Worm (Caenorhabditis elegans) whole organism, young adult: ENCODE measurements around the gene sgk-1.
"Not testable (repeated sequence)": the region's sequence is repeated elsewhere in the genome, so short reads cannot be mapped to it uniquely, and the experiment has no call there.

Experiments used
- B0261.1 ChIP-seq: sonication (generic microtip); optimal IDR thresholded peaks from 2 replicates; lab custom pipeline; 2016; ENCODE audit warnings: mild to moderate bottlenecking, missing genetic modification characterization, moderate library complexity, missing compliant biosample characterization
- B0336.3 ChIP-seq: fragments of 200-800 bp; sonication (Bioruptor generic); IDR thresholded peaks from 2 replicates; pipeline ENCODE4 v1.3.6; 2022; ENCODE audit warnings: missing genetic modification characterization, missing compliant biosample characterization
- C06A6.2 ChIP-seq: fragments of 200-800 bp; sonication (Bioruptor generic); conservative IDR thresholded peaks from 2 replicates; pipeline ENCODE4 v1.3.6; 2022; ENCODE audit warnings: missing genetic modification characterization, missing compliant biosample characterization
- D2030.7 ChIP-seq: fragments of 200-800 bp; sonication (Bioruptor generic); IDR thresholded peaks from 2 replicates; pipeline ENCODE4 v1.3.6; 2022; ENCODE audit warnings: missing genetic modification reagents, missing genetic modification characterization, missing compliant biosample characterization
- F52B5.7 ChIP-seq: sonication (generic microtip); optimal IDR thresholded peaks from 2 replicates; lab custom pipeline; 2016; ENCODE audit warnings: mild to moderate bottlenecking, missing genetic modification characterization, missing compliant biosample characterization
- F55B11.4 ChIP-seq: sonication (generic microtip); optimal IDR thresholded peaks from 2 replicates; lab custom pipeline; 2016; ENCODE audit warnings: missing compliant biosample characterization, missing genetic modification characterization, borderline replicate concordance; ENCODE audit not compliant: insufficient read depth
- F57C9.4 ChIP-seq: sonication (generic microtip); optimal IDR thresholded peaks from 2 replicates; lab custom pipeline; 2017; ENCODE audit warnings: mild to moderate bottlenecking, missing genetic modification characterization, missing compliant biosample characterization
- Y53G8AR.9 ChIP-seq: fragments of 200-800 bp; sonication (Bioruptor generic); conservative IDR thresholded peaks from 2 replicates; pipeline ENCODE4 v1.3.6; 2022; ENCODE audit warnings: missing genetic modification reagents, missing genetic modification characterization, missing compliant biosample characterization
- ama-1 ChIP-seq, 3 experiments: fragments of 150-350 bp in 1 of 3; sonication (generic microtip) in 2 of 3; optimal IDR thresholded peaks; 2 replicates each; lab custom pipeline; 2014 to 2018; ENCODE audit warnings: missing biosample characterization in 2 of 3, missing genetic modification characterization in 2 of 3, missing genetic modification reagents in 2 of 3
- aptf-3 ChIP-seq: fragments of 200-800 bp; sonication (Bioruptor generic); IDR thresholded peaks from 2 replicates; pipeline ENCODE4 v1.3.6; 2022; ENCODE audit warnings: missing genetic modification characterization, missing compliant biosample characterization
- attf-6 ChIP-seq: fragments of 200-800 bp; sonication (Bioruptor generic); IDR thresholded peaks from 2 replicates; pipeline ENCODE4 v1.3.6; 2022; ENCODE audit warnings: missing genetic modification reagents, missing genetic modification characterization, missing compliant biosample characterization
- bed-2 ChIP-seq: fragments of 200-800 bp; sonication (Bioruptor generic); IDR thresholded peaks from 2 replicates; pipeline ENCODE4 v1.3.6; 2022; ENCODE audit warnings: missing genetic modification reagents, missing genetic modification characterization, missing compliant biosample characterization
- cebp-1 ChIP-seq, 2 experiments: fragments of 200-800 bp in 1 of 2; sonication (Bioruptor generic) in 1 of 2; sonication (generic microtip) in 1 of 2; IDR thresholded peaks in 1 of 2; optimal IDR thresholded peaks in 1 of 2; 2 replicates each; pipeline versions ENCODE4 v1.3.6 to Lab custom; 2017 to 2022; ENCODE audit warnings: missing compliant biosample characterization in 2 of 2, missing genetic modification characterization in 2 of 2, mild to moderate bottlenecking in 1 of 2, missing genetic modification reagents in 1 of 2, moderate library complexity in 1 of 2
- ceh-27 ChIP-seq: fragments of 200-800 bp; sonication (Bioruptor generic); optimal IDR thresholded peaks from 2 replicates; lab custom pipeline; 2018; ENCODE audit warnings: mild to moderate bottlenecking, missing genetic modification characterization, moderate library complexity, missing compliant biosample characterization
- ceh-79 ChIP-seq: sonication (generic microtip); optimal IDR thresholded peaks from 2 replicates; lab custom pipeline; 2017; ENCODE audit warnings: mild to moderate bottlenecking, missing genetic modification characterization, missing compliant biosample characterization
- die-1 ChIP-seq: sonication (generic microtip); optimal IDR thresholded peaks from 2 replicates; lab custom pipeline; 2016; ENCODE audit warnings: missing genotype, mild to moderate bottlenecking, missing genetic modification characterization, missing compliant biosample characterization
- dox-1 ChIP-seq: fragments of 200-800 bp; sonication (Bioruptor generic); IDR thresholded peaks from 2 replicates; pipeline ENCODE4 v1.3.6; 2022; ENCODE audit warnings: missing genetic modification reagents, missing genetic modification characterization, missing compliant biosample characterization
- dpff-1 ChIP-seq: sonication (generic microtip); optimal IDR thresholded peaks from 2 replicates; lab custom pipeline; 2017; ENCODE audit warnings: mild to moderate bottlenecking, missing genetic modification characterization, missing compliant biosample characterization
- egl-18 ChIP-seq: fragments of 200-800 bp; sonication (Bioruptor generic); IDR thresholded peaks from 2 replicates; pipeline ENCODE4 v1.3.6; 2022; ENCODE audit warnings: missing genetic modification reagents, missing genetic modification characterization, missing compliant biosample characterization
- ets-4 ChIP-seq: fragments of 200-800 bp; sonication (Bioruptor generic); optimal IDR thresholded peaks from 2 replicates; lab custom pipeline; 2018; ENCODE audit warnings: mild to moderate bottlenecking, missing genetic modification characterization, missing compliant biosample characterization
- fkh-3 ChIP-seq: sonication (generic microtip); optimal IDR thresholded peaks from 2 replicates; lab custom pipeline; 2016; ENCODE audit warnings: mild to moderate bottlenecking, missing genetic modification characterization, missing compliant biosample characterization
- hmg-1.2 ChIP-seq: fragments of 200-800 bp; sonication (Bioruptor generic); IDR thresholded peaks from 2 replicates; pipeline ENCODE4 v1.3.6; 2022; ENCODE audit warnings: missing genetic modification reagents, missing genetic modification characterization, missing compliant biosample characterization
- hmg-20 ChIP-seq: fragments of 200-800 bp; sonication (Bioruptor generic); IDR thresholded peaks from 2 replicates; pipeline ENCODE4 v1.3.6; 2022; ENCODE audit warnings: missing genetic modification reagents, missing genetic modification characterization, missing compliant biosample characterization
- let-607 ChIP-seq, 2 experiments: fragments of 200-800 bp in 1 of 2; sonication (Bioruptor generic) in 1 of 2; sonication (generic microtip) in 1 of 2; optimal IDR thresholded peaks; 2 replicates each; lab custom pipeline; 2016 to 2018; ENCODE audit warnings: mild to moderate bottlenecking in 2 of 2, missing compliant biosample characterization in 2 of 2, missing genetic modification characterization in 2 of 2, moderate library complexity in 2 of 2, missing genotype in 1 of 2
- lin-26 ChIP-seq: fragments of 200-800 bp; sonication (Bioruptor generic); IDR thresholded peaks from 2 replicates; pipeline ENCODE4 v1.3.6; 2022; ENCODE audit warnings: missing genetic modification reagents, missing genetic modification characterization, missing compliant biosample characterization
- lin-54 ChIP-seq: fragments of 200-800 bp; sonication (Bioruptor generic); optimal IDR thresholded peaks from 2 replicates; lab custom pipeline; 2018; ENCODE audit warnings: mild to moderate bottlenecking, missing genetic modification characterization, missing compliant biosample characterization
- madf-8 ChIP-seq: fragments of 200-800 bp; sonication (Bioruptor generic); conservative IDR thresholded peaks from 2 replicates; pipeline ENCODE4 v1.3.6; 2022; ENCODE audit warnings: missing genetic modification reagents, missing genetic modification characterization, missing compliant biosample characterization
- mes-4 ChIP-seq: sonication (generic microtip); optimal IDR thresholded peaks from 2 replicates; lab custom pipeline; 2016; ENCODE audit warnings: missing genotype, missing genetic modification characterization, missing compliant biosample characterization
- nhr-120 ChIP-seq: fragments of 200-800 bp; sonication (Bioruptor generic); IDR thresholded peaks from 2 replicates; pipeline ENCODE4 v1.3.6; 2022; ENCODE audit warnings: missing genetic modification characterization, missing compliant biosample characterization
- nhr-80 ChIP-seq: sonication (generic microtip); optimal IDR thresholded peaks from 2 replicates; lab custom pipeline; 2016; ENCODE audit warnings: missing genetic modification characterization, missing compliant biosample characterization
- pha-4 ChIP-seq: fragments of 150-350 bp; sonication (generic microtip); optimal IDR thresholded peaks from 2 replicates; lab custom pipeline; 2014; ENCODE audit warnings: missing biosample characterization, missing genetic modification reagents, missing genetic modification characterization
- rpc-1 ChIP-seq, 2 experiments: fragments of 150-350 bp in 1 of 2; sonication (generic microtip) in 1 of 2; optimal IDR thresholded peaks; 2 replicates each; lab custom pipeline; 2014 to 2018; ENCODE audit warnings: missing biosample characterization in 1 of 2, missing genetic modification characterization in 1 of 2, missing genetic modification reagents in 1 of 2, missing genotype in 1 of 2
- snpc-1.3 ChIP-seq: sonication (generic microtip); optimal IDR thresholded peaks from 2 replicates; lab custom pipeline; 2017; ENCODE audit warnings: missing genetic modification characterization, mild to moderate bottlenecking, missing compliant biosample characterization, antibody characterized with exemption, moderate library complexity, missing genotype, missing genetic modification reagents; ENCODE audit not compliant: insufficient read depth
- snpc-3.4 ChIP-seq: sonication (generic microtip); optimal IDR thresholded peaks from 2 replicates; lab custom pipeline; 2017; ENCODE audit warnings: missing genetic modification characterization, mild to moderate bottlenecking, missing compliant biosample characterization, antibody characterized with exemption, moderate library complexity, missing genotype, missing genetic modification reagents
- snpc-4 ChIP-seq, 5 experiments: fragments of 150-350 bp in 1 of 5; sonication (generic microtip) in 4 of 5; optimal IDR thresholded peaks; 2 replicates each; lab custom pipeline; 2014 to 2018; ENCODE audit warnings: missing genetic modification characterization in 5 of 5, missing biosample characterization in 3 of 5, antibody characterized with exemption in 2 of 5, mild to moderate bottlenecking in 2 of 5, missing compliant biosample characterization in 2 of 5, missing genotype in 2 of 5, moderate library complexity in 2 of 5, missing genetic modification reagents in 1 of 5
- tbp1 ChIP-seq: fragments of 200-800 bp; sonication (Bioruptor generic); optimal IDR thresholded peaks from 2 replicates; lab custom pipeline; 2018; ENCODE audit warnings: mild to moderate bottlenecking, missing genetic modification characterization, missing compliant biosample characterization
- ztf-18 ChIP-seq: sonication (generic microtip); optimal IDR thresholded peaks from 2 replicates; lab custom pipeline; 2016; ENCODE audit warnings: missing genotype, mild to moderate bottlenecking, missing genetic modification characterization, missing compliant biosample characterization

sgk-1 gene

ce11 chrX:16285151-16285550 lies 23.2 kb upstream of the sgk-1 start:
- TF ChIP-seq nhr-120 (GFP tag; lab: Robert Waterston, UW) (no peak), B0261.1 (peak; percentile 66), snpc-4 (GFP tag; optimal IDR thresholded peaks at IDR 0.05; lab: Kevin White, UChicago) (peak; percentile 22), snpc-4 (tag; optimal IDR thresholded peaks at IDR 0.05; lab: Kevin White, UChicago) (no peak), C06A6.2 (GFP tag; lab: Robert Waterston, UW) (no peak), snpc-3.4 (tag; lab: Kevin White, UChicago) (peak; percentile 28), ztf-18 (tag; lab: Kevin White, UChicago) (peak; percentile 1), hmg-1.2 (GFP tag; lab: Robert Waterston, UW) (peak; percentile 34; the same call in 1 of the 2 replicates), rpc-1 (optimal IDR thresholded peaks at IDR 0.05; lab: Kevin White, UChicago) (peak; percentile 55), rpc-1 (tag; optimal IDR thresholded peaks at IDR 0.05; lab: Kevin White, UChicago) (peak; percentile 74), ama-1 (optimal IDR thresholded peaks at IDR 0.05; lab: Kevin White, UChicago) (no peak), ama-1 (GFP tag; optimal IDR thresholded peaks at IDR 0.05; lab: Kevin White, UChicago) (peak in 1 of 2 experiments; percentile 8), F57C9.4 (tag; lab: Kevin White, UChicago) (no peak), mes-4 (peak; percentile 4), die-1 (tag; lab: Kevin White, UChicago) (peak; percentile 2), tbp1 (GFP tag; lab: Kevin White, UChicago) (peak; percentile 84), ceh-79 (no peak)

- TF ChIP-seq hmg-1.2 (GFP tag; lab: Robert Waterston, UW) (peak; percentile 27; the same call in 1 of the 2 replicates), rpc-1 (tag; optimal IDR thresholded peaks at IDR 0.05; lab: Kevin White, UChicago) (peak; percentile 15), lin-26 (GFP tag; lab: Robert Waterston, UW) (0 out of 2 replicates have a peak, but pooled peaks have one; percentile 46)
- TF ChIP-seq rpc-1 (optimal IDR thresholded peaks at IDR 0.05; lab: Kevin White, UChicago): not testable (repeated sequence)
Measured at ce11 chrX:16284180-16284579, 22.3 kb upstream of the sgk-1 start.

- TF ChIP-seq madf-8 (GFP tag; lab: Robert Waterston, UW): no peak
- TF ChIP-seq nhr-80 (tag; lab: Kevin White, UChicago): no peak
- no peak for TF ChIP-seq fkh-3 (tag; lab: Kevin White, UChicago)
- no peak for TF ChIP-seq dox-1 (GFP tag; lab: Robert Waterston, UW)
- TF ChIP-seq F52B5.7 (tag; lab: Kevin White, UChicago): no peak
- TF ChIP-seq dpff-1 (tag; lab: Kevin White, UChicago): no peak
- TF ChIP-seq ama-1 (optimal IDR thresholded peaks at IDR 0.05; lab: Kevin White, UChicago): no peak
- no peak for TF ChIP-seq ama-1 (GFP tag; optimal IDR thresholded peaks at IDR 0.05; lab: Kevin White, UChicago)
- no peak for TF ChIP-seq aptf-3 (GFP tag; lab: Robert Waterston, UW)
Measured at ce11 chrX:16283103-16283502, 21.2 kb upstream of the sgk-1 start, which contains the start of gene F52E10.2. F52E10.2 (minus strand) TSS chrX:16283203.

ce11 chrX:16275255-16275813 lies 13.4 kb upstream of the sgk-1 start, which contains the start of gene sdc-1:
sdc-1 (plus strand) TSS chrX:16275763.
- TF ChIP-seq cebp-1 (GFP tag; IDR thresholded peaks at IDR 0.05; lab: Robert Waterston, UW) (no peak), cebp-1 (tag; optimal IDR thresholded peaks at IDR 0.05; lab: Kevin White, UChicago) (peak; percentile 52), tbp1 (GFP tag; lab: Kevin White, UChicago) (peak; percentile 19), bed-2 (GFP tag; lab: Robert Waterston, UW) (0 out of 2 replicates have a peak, but pooled peaks have one; percentile 13), F55B11.4 (tag; lab: Kevin White, UChicago) (no peak), egl-18 (GFP tag; lab: Robert Waterston, UW) (no peak), dox-1 (GFP tag; lab: Robert Waterston, UW) (peak; percentile 66), let-607 (tag; optimal IDR thresholded peaks at IDR 0.05; lab: Kevin White, UChicago) (no peak), snpc-4 (GFP tag; optimal IDR thresholded peaks at IDR 0.05; lab: Kevin White, UChicago) (no peak), snpc-4 (tag; optimal IDR thresholded peaks at IDR 0.05; lab: Kevin White, UChicago) (peak in 1 of 4 experiments; percentile 32), ceh-27 (GFP tag; lab: Kevin White, UChicago) (peak; percentile 45), B0261.1 (peak; percentile 6), D2030.7 (GFP tag; lab: Robert Waterston, UW) (no peak), C06A6.2 (GFP tag; lab: Robert Waterston, UW) (no peak), hmg-20 (no peak), snpc-1.3 (tag; lab: Kevin White, UChicago) (peak; percentile 22), attf-6 (GFP tag; lab: Robert Waterston, UW) (no peak), lin-54 (peak; percentile 30), pha-4 (tag; lab: Kevin White, UChicago) (no peak), ets-4 (GFP tag; lab: Kevin White, UChicago) (no peak), B0336.3 (0 out of 2 replicates have a peak, but pooled peaks have one; percentile 20), hmg-1.2 (GFP tag; lab: Robert Waterston, UW) (peak; percentile 87), F57C9.4 (tag; lab: Kevin White, UChicago) (no peak), Y53G8AR.9 (GFP tag; lab: Robert Waterston, UW) (no peak)
